Worm (Caenorhabditis elegans) whole organism, L4 larva: Measurements from ENCODE around the gene ZC13.1.

Source experiments
- D1046.2 ChIP-seq: fragments of 200-800 bp; sonication (Bioruptor generic); IDR thresholded peaks from 2 replicates; pipeline ENCODE4 v1.3.6; 2022; ENCODE audit warnings: missing genetic modification characterization, missing compliant biosample characterization
- F44E2.7 ChIP-seq: fragments of 200-800 bp; sonication (Bioruptor generic); IDR thresholded peaks from 2 replicates; pipeline ENCODE4 v2.1.2; 2022; ENCODE audit warnings: missing genetic modification characterization, missing compliant biosample characterization
- F49E8.2 ChIP-seq: sonication (generic microtip); optimal IDR thresholded peaks from 2 replicates; lab custom pipeline; 2016; ENCODE audit warnings: missing compliant biosample characterization, mild to moderate bottlenecking, missing genetic modification characterization, borderline replicate concordance
- T20F7.1 ChIP-seq: fragments of 200-800 bp; sonication (Bioruptor generic); optimal IDR thresholded peaks from 2 replicates; lab custom pipeline; 2018; ENCODE audit warnings: mild to moderate bottlenecking, missing genetic modification characterization, missing compliant biosample characterization
- Y75B8A.6 ChIP-seq: fragments of 200-800 bp; sonication (Bioruptor generic); IDR thresholded peaks from 2 replicates; pipeline ENCODE4 v1.3.6; 2022; ENCODE audit warnings: missing genetic modification reagents, missing genetic modification characterization, missing compliant biosample characterization
- ama-1 ChIP-seq: fragments of 150-350 bp; optimal IDR thresholded peaks from 2 replicates; lab custom pipeline; 2014; ENCODE audit warnings: inconsistent platforms, mixed read lengths
- attf-4 ChIP-seq: sonication (generic microtip); optimal IDR thresholded peaks from 3 replicates; lab custom pipeline; 2017; ENCODE audit warnings: missing biosample characterization, missing genetic modification characterization
- ceh-20 ChIP-seq: fragments of 200-800 bp; sonication (Bioruptor generic); IDR thresholded peaks from 2 replicates; pipeline ENCODE4 v1.3.6; 2022; ENCODE audit warnings: missing genetic modification reagents, missing genetic modification characterization, missing compliant biosample characterization
- ceh-32 ChIP-seq: sonication (generic microtip); optimal IDR thresholded peaks from 2 replicates; lab custom pipeline; 2016; ENCODE audit warnings: mild to moderate bottlenecking, missing genetic modification characterization, missing compliant biosample characterization; ENCODE audit not compliant: poor library complexity
- ceh-44 ChIP-seq: fragments of 200-800 bp; sonication (Bioruptor generic); IDR thresholded peaks from 2 replicates; pipeline ENCODE4 v1.3.6; 2022; ENCODE audit warnings: missing genetic modification reagents, missing genetic modification characterization, missing compliant biosample characterization
- ceh-62 ChIP-seq: sonication (generic microtip); optimal IDR thresholded peaks from 2 replicates; lab custom pipeline; 2017; ENCODE audit warnings: missing biosample characterization, missing genetic modification characterization
- ceh-82 ChIP-seq: sonication (generic microtip); optimal IDR thresholded peaks from 2 replicates; lab custom pipeline; 2017; ENCODE audit warnings: missing biosample characterization, missing genetic modification characterization
- ces-1 ChIP-seq: fragments of 150-350 bp; sonication (generic microtip); optimal IDR thresholded peaks from 4 replicates; lab custom pipeline; 2014; ENCODE audit warnings: missing biosample characterization, missing genetic modification reagents, missing genetic modification characterization
- ctbp-1 ChIP-seq: fragments of 200-800 bp; sonication (Bioruptor generic); IDR thresholded peaks from 2 replicates; pipeline ENCODE4 v1.3.6; 2022; ENCODE audit warnings: missing genetic modification reagents, missing genetic modification characterization, missing compliant biosample characterization
- daf-16 ChIP-seq, 3 experiments: sonication (generic microtip); optimal IDR thresholded peaks; 2 replicates each; lab custom pipeline; 2016 to 2017; ENCODE audit warnings: missing genetic modification characterization in 3 of 3, missing genetic modification reagents in 3 of 3, mild to moderate bottlenecking in 2 of 3, missing compliant biosample characterization in 2 of 3, missing biosample characterization in 1 of 3, moderate library complexity in 1 of 3
- daf-8 ChIP-seq: fragments of 200-800 bp; sonication (Bioruptor generic); IDR thresholded peaks from 2 replicates; pipeline ENCODE4 v1.3.6; 2022; ENCODE audit warnings: missing genetic modification characterization, missing compliant biosample characterization
- dmd-8 ChIP-seq: fragments of 200-800 bp; sonication (Bioruptor generic); IDR thresholded peaks from 2 replicates; pipeline ENCODE4 v1.3.6; 2022; ENCODE audit warnings: missing genetic modification characterization, missing compliant biosample characterization
- dmd-9 ChIP-seq: fragments of 200-800 bp; sonication (Bioruptor generic); IDR thresholded peaks from 2 replicates; pipeline ENCODE4 v1.3.6; 2022; ENCODE audit warnings: missing genetic modification reagents, missing genetic modification characterization, missing compliant biosample characterization
- dpl-1 ChIP-seq: fragments of 150-350 bp; optimal IDR thresholded peaks from 2 replicates; lab custom pipeline; 2014; ENCODE audit warnings: missing biosample characterization, missing genetic modification reagents, missing genetic modification characterization
- dve-1 ChIP-seq: sonication (generic microtip); optimal IDR thresholded peaks from 2 replicates; lab custom pipeline; 2017; ENCODE audit warnings: antibody characterized with exemption, mild to moderate bottlenecking, missing genetic modification characterization, missing compliant biosample characterization; ENCODE audit not compliant: insufficient read depth
- gei-8 ChIP-seq: fragments of 200-800 bp; sonication (Bioruptor generic); optimal IDR thresholded peaks from 2 replicates; lab custom pipeline; 2018; ENCODE audit warnings: mild to moderate bottlenecking, missing genetic modification characterization, missing compliant biosample characterization
- hlh-11 ChIP-seq: fragments of 200-800 bp; sonication (Bioruptor generic); optimal IDR thresholded peaks from 2 replicates; lab custom pipeline; 2018; ENCODE audit warnings: mild to moderate bottlenecking, missing genetic modification characterization, missing compliant biosample characterization
- hlh-30 ChIP-seq: sonication (generic microtip); optimal IDR thresholded peaks from 2 replicates; lab custom pipeline; 2017; ENCODE audit warnings: antibody characterized with exemption, mild to moderate bottlenecking, missing genetic modification characterization, missing compliant biosample characterization; ENCODE audit not compliant: insufficient read depth
- lim-7 ChIP-seq: fragments of 200-800 bp; sonication (Bioruptor generic); IDR thresholded peaks from 2 replicates; pipeline ENCODE4 v1.3.6; 2022; ENCODE audit warnings: missing genetic modification characterization, missing compliant biosample characterization
- lin-1 ChIP-seq: fragments of 200-800 bp; sonication (Bioruptor generic); IDR thresholded peaks from 2 replicates; pipeline ENCODE4 v1.3.6; 2022; ENCODE audit warnings: missing genetic modification reagents, missing genetic modification characterization, missing compliant biosample characterization
- lin-39 ChIP-seq: fragments of 150-350 bp; optimal IDR thresholded peaks from 2 replicates; lab custom pipeline; 2014; ENCODE audit warnings: missing biosample characterization, missing genetic modification reagents, missing genetic modification characterization
- madf-5 ChIP-seq, 2 experiments: fragments of 200-800 bp; sonication (Bioruptor generic); IDR thresholded peaks; 2 replicates each; pipeline ENCODE4 v1.3.6; 2022; ENCODE audit warnings: missing compliant biosample characterization in 2 of 2, missing genetic modification characterization in 2 of 2
- madf-9 ChIP-seq: fragments of 200-800 bp; sonication (Bioruptor generic); conservative IDR thresholded peaks from 2 replicates; pipeline ENCODE4 v1.3.6; 2022; ENCODE audit warnings: missing genetic modification reagents, missing genetic modification characterization, missing compliant biosample characterization
- mdt-29 ChIP-seq: fragments of 200-800 bp; sonication (Bioruptor generic); IDR thresholded peaks from 2 replicates; pipeline ENCODE4 v1.3.6; 2022; ENCODE audit warnings: missing genetic modification reagents, missing genetic modification characterization, missing compliant biosample characterization
- mep-1 ChIP-seq: fragments of 150-350 bp; sonication (generic microtip); optimal IDR thresholded peaks from 3 replicates; lab custom pipeline; 2014; ENCODE audit warnings: missing biosample characterization, missing genetic modification characterization
- mes-2 ChIP-seq: sonication (generic microtip); optimal IDR thresholded peaks from 2 replicates; lab custom pipeline; 2016; ENCODE audit warnings: missing genotype, mild to moderate bottlenecking, missing genetic modification characterization, missing compliant biosample characterization; ENCODE audit not compliant: poor library complexity, severe bottlenecking
- mxl-3 ChIP-seq: fragments of 200-800 bp; sonication (Bioruptor generic); optimal IDR thresholded peaks from 2 replicates; lab custom pipeline; 2018; ENCODE audit warnings: mild to moderate bottlenecking, missing genetic modification characterization, missing compliant biosample characterization
- nhr-102 ChIP-seq: sonication (generic microtip); optimal IDR thresholded peaks from 2 replicates; lab custom pipeline; 2016; ENCODE audit warnings: mild to moderate bottlenecking, missing genetic modification characterization, moderate library complexity, missing compliant biosample characterization
- nhr-237 ChIP-seq: sonication (generic microtip); optimal IDR thresholded peaks from 2 replicates; lab custom pipeline; 2017; ENCODE audit warnings: missing biosample characterization, missing genetic modification characterization
- nhr-25 ChIP-seq: sonication (generic microtip); optimal IDR thresholded peaks from 2 replicates; lab custom pipeline; 2017; ENCODE audit warnings: missing genetic modification characterization, mild to moderate bottlenecking, missing compliant biosample characterization, antibody characterized with exemption, moderate library complexity, borderline replicate concordance; ENCODE audit not compliant: insufficient read depth
- nhr-6 ChIP-seq: fragments of 150-350 bp; optimal IDR thresholded peaks from 2 replicates; lab custom pipeline; 2014; ENCODE audit warnings: missing biosample characterization, missing genetic modification characterization
- nhr-76 ChIP-seq: fragments of 150-350 bp; optimal IDR thresholded peaks from 2 replicates; lab custom pipeline; 2014; ENCODE audit warnings: missing biosample characterization, missing genetic modification characterization
- nhr-77 ChIP-seq: fragments of 150-350 bp; optimal IDR thresholded peaks from 2 replicates; lab custom pipeline; 2014; ENCODE audit warnings: missing biosample characterization, missing genetic modification characterization
- pha-4 ChIP-seq, 2 experiments: fragments of 150-350 bp in 1 of 2; fragments of 200-800 bp in 1 of 2; sonication (Bioruptor generic) in 1 of 2; IDR thresholded peaks in 1 of 2; optimal IDR thresholded peaks in 1 of 2; 2 replicates each; pipeline versions ENCODE4 v1.3.6 to Lab custom; 2014 to 2022; ENCODE audit warnings: missing genetic modification characterization in 2 of 2, missing genetic modification reagents in 2 of 2, missing biosample characterization in 1 of 2, missing compliant biosample characterization in 1 of 2
- set-16 ChIP-seq: fragments of 200-800 bp; sonication (Bioruptor generic); IDR thresholded peaks from 2 replicates; pipeline ENCODE4 v1.3.6; 2022; ENCODE audit warnings: missing genetic modification reagents, missing genetic modification characterization, missing compliant biosample characterization
- skn-1 ChIP-seq: fragments of 150-350 bp; optimal IDR thresholded peaks from 2 replicates; lab custom pipeline; 2014; ENCODE audit warnings: missing biosample characterization, missing genetic modification characterization
- snpc-1.2 ChIP-seq: fragments of 200-800 bp; sonication (Bioruptor generic); IDR thresholded peaks from 2 replicates; pipeline ENCODE4 v1.3.6; 2022; ENCODE audit warnings: missing genetic modification reagents, missing genetic modification characterization, missing compliant biosample characterization
- snpc-4 ChIP-seq: fragments of 150-350 bp; optimal IDR thresholded peaks from 2 replicates; lab custom pipeline; 2014; ENCODE audit warnings: missing biosample characterization, missing genetic modification characterization
- spr-1 ChIP-seq: sonication (generic microtip); optimal IDR thresholded peaks from 2 replicates; lab custom pipeline; 2016; ENCODE audit warnings: mild to moderate bottlenecking, missing genetic modification characterization, missing compliant biosample characterization
- spr-3 ChIP-seq: fragments of 200-800 bp; sonication (Bioruptor generic); optimal IDR thresholded peaks from 2 replicates; lab custom pipeline; 2018; ENCODE audit warnings: mild to moderate bottlenecking, missing genetic modification characterization, missing compliant biosample characterization
- unc-39 ChIP-seq: sonication (generic microtip); optimal IDR thresholded peaks from 2 replicates; lab custom pipeline; 2017; ENCODE audit warnings: missing biosample characterization, missing genetic modification characterization
- unc-62 ChIP-seq, 3 experiments: fragments of 150-350 bp in 1 of 3; sonication (generic microtip); optimal IDR thresholded peaks in 2 of 3; peaks in 1 of 3; 1 replicate in 1 of 3; 2 replicates in 2 of 3; lab custom pipeline; 2014 to 2017; ENCODE audit warnings: missing biosample characterization in 3 of 3, missing genetic modification characterization in 3 of 3, missing genetic modification reagents in 3 of 3, missing genotype in 1 of 3
- vab-7 ChIP-seq: fragments of 200-800 bp; sonication (Bioruptor generic); IDR thresholded peaks from 2 replicates; pipeline ENCODE4 v1.3.6; 2022; ENCODE audit warnings: missing genetic modification reagents, missing genetic modification characterization, missing compliant biosample characterization
- zip-11 ChIP-seq: fragments of 200-800 bp; sonication (Bioruptor generic); IDR thresholded peaks from 2 replicates; pipeline ENCODE4 v1.3.6; 2022; ENCODE audit warnings: missing genetic modification characterization, missing compliant biosample characterization
- ztf-7 ChIP-seq: fragments of 150-350 bp; optimal IDR thresholded peaks from 2 replicates; lab custom pipeline; 2014; ENCODE audit warnings: missing biosample characterization, missing genetic modification characterization

The ZC13.1 gene

ce11 chrX:864293-864731 lies 12.7 kb upstream of the ZC13.1 start (continued):
- TF ChIP-seq ceh-20 (GFP tag; lab: Robert Waterston, UW): 0 out of 2 replicates have a peak, but pooled peaks have one; percentile 46
- no peak for TF ChIP-seq dmd-8
- TF ChIP-seq nhr-25: peak; percentile 57
- no peak for TF ChIP-seq madf-9
- no peak for TF ChIP-seq ceh-82 (tag; lab: Kevin White, UChicago)
- peak; percentile 74 for TF ChIP-seq hlh-30 (tag; lab: Kevin White, UChicago)
- no peak for TF ChIP-seq lin-39 (tag; lab: Kevin White, UChicago)
- no peak for TF ChIP-seq snpc-4 (tag; lab: Kevin White, UChicago)
- no peak for TF ChIP-seq nhr-102 (tag; lab: Kevin White, UChicago)
- no peak for TF ChIP-seq snpc-1.2
- no peak for TF ChIP-seq ctbp-1 (GFP tag; lab: Robert Waterston, UW)
- no peak for TF ChIP-seq vab-7 (GFP tag; lab: Robert Waterston, UW)
- TF ChIP-seq spr-3 (GFP tag; lab: Kevin White, UChicago): no peak
- TF ChIP-seq spr-1 (tag; lab: Kevin White, UChicago): no peak
- TF ChIP-seq mdt-29 (GFP tag; lab: Robert Waterston, UW): no peak
- no peak for TF ChIP-seq nhr-6 (tag; lab: Kevin White, UChicago)
- TF ChIP-seq hlh-11: peak; percentile 73
- TF ChIP-seq dmd-9 (GFP tag; lab: Robert Waterston, UW): no peak
- no peak for TF ChIP-seq ama-1 (lab: Kevin White, UChicago)
- TF ChIP-seq F44E2.7 (GFP tag; lab: Robert Waterston, UW): no peak
- TF ChIP-seq attf-4: no peak
- TF ChIP-seq set-16: no peak
- 0 out of 2 replicates have a peak, but pooled peaks have one; percentile 14 for TF ChIP-seq lin-1 (GFP tag; lab: Robert Waterston, UW)
- TF ChIP-seq skn-1: no peak
- no peak for TF ChIP-seq pha-4 (GFP tag; IDR thresholded peaks at IDR 0.05; lab: Robert Waterston, UW)
- no peak for TF ChIP-seq pha-4 (tag; optimal IDR thresholded peaks at IDR 0.05; lab: Kevin White, UChicago)
- TF ChIP-seq nhr-77: peak; percentile 27
- TF ChIP-seq mxl-3 (GFP tag; lab: Kevin White, UChicago): peak; percentile 53
- no peak for TF ChIP-seq ceh-62 (tag; lab: Kevin White, UChicago)
- no peak for TF ChIP-seq mes-2 (tag; lab: Kevin White, UChicago)
- TF ChIP-seq unc-39 (tag; lab: Kevin White, UChicago): no peak
- TF ChIP-seq ztf-7: peak; percentile 11
- no peak for TF ChIP-seq daf-8 (GFP tag; lab: Robert Waterston, UW)
- TF ChIP-seq F49E8.2 (tag; lab: Kevin White, UChicago): no peak
- no peak for TF ChIP-seq ceh-44 (GFP tag; lab: Robert Waterston, UW)
- TF ChIP-seq D1046.2 (GFP tag; lab: Robert Waterston, UW): no peak
- no peak for TF ChIP-seq ces-1 (GFP tag; lab: Kevin White, UChicago)
- TF ChIP-seq ceh-32 (tag; lab: Kevin White, UChicago): no peak
- no peak for TF ChIP-seq nhr-237
- TF ChIP-seq dpl-1 (GFP tag; lab: Kevin White, UChicago): no peak
- no peak for TF ChIP-seq daf-16 (GFP tag; optimal IDR thresholded peaks at IDR 0.05; lab: Kevin White, UChicago)
- no peak for TF ChIP-seq daf-16 (tag; optimal IDR thresholded peaks at IDR 0.05; lab: Kevin White, UChicago)
- TF ChIP-seq Y75B8A.6: no peak
- TF ChIP-seq nhr-76 (tag; lab: Kevin White, UChicago): no peak
- TF ChIP-seq T20F7.1 (GFP tag; lab: Kevin White, UChicago): no peak
- TF ChIP-seq zip-11 (GFP tag; lab: Robert Waterston, UW): no peak
- peak; percentile 14 for TF ChIP-seq dve-1 (tag; lab: Kevin White, UChicago)
- TF ChIP-seq lim-7 (GFP tag; lab: Robert Waterston, UW): no peak
- TF ChIP-seq madf-5 (GFP tag; IDR thresholded peaks at IDR 0.05; lab: Robert Waterston, UW): no peak
- TF ChIP-seq unc-62 (GFP tag; optimal IDR thresholded peaks at IDR 0.05 in 1 of 2; lab: Kevin White, UChicago): peak in 1 of 2 experiments; percentile 95
- TF ChIP-seq unc-62 (tag; optimal IDR thresholded peaks at IDR 0.05; lab: Kevin White, UChicago): peak; percentile 19
- peak; percentile 54 for TF ChIP-seq mep-1 (tag; lab: Kevin White, UChicago)
- no peak for TF ChIP-seq gei-8 (GFP tag; lab: Kevin White, UChicago)
